Worm (Caenorhabditis elegans): ENCODE data around the gene C10A4.7.

Gene C10A4.7

DNA sequence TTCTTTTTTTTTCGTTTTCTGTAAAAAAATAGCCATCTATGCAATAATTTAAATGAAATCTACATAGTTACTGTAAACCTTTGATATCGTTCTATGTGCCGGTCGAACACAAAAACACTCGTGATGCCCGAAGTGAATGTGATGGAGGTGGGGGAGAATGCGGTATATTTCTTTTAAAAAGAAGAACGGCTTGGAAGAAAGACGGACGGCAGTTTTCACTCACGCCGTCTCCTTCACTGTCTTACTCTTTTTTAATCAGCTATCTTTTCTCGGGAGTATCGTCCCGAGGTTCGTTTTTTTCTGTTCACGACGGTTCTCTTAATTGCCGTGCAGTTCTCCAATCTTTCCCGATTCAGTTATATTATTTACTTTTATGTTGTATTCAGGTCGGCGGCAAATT, 16.7 kb downstream of the C10A4.7 start, which contains the start of gene C10A4.10:
Gene C10A4.10, plus strand, starts transcription at position 301 of the 400 bp plus-strand sequence.
- TF ChIP-seq gei-17 (GFP tag; optimal IDR thresholded peaks at IDR 0.05) (no peak), F23B12.7 (tag; optimal IDR thresholded peaks at IDR 0.05; ENCODE audit: insufficient read depth) (no peak), egl-44 (GFP tag; IDR thresholded peaks at IDR 0.05) (no peak), let-526 (GFP tag; IDR thresholded peaks at IDR 0.05) (no peak), snpc-3.4 (tag; optimal IDR thresholded peaks at IDR 0.05) (no peak), bed-1 (GFP tag; IDR thresholded peaks at IDR 0.05) (no peak), egl-18 (GFP tag; IDR thresholded peaks at IDR 0.05) (no peak), Y56A3A.18 (GFP tag; IDR thresholded peaks at IDR 0.05) (no peak), dpl-1 (GFP tag; optimal IDR thresholded peaks at IDR 0.05) (no peak), cebp-2 (GFP tag; IDR thresholded peaks at IDR 0.05) (no peak), tbp1 (GFP tag; optimal IDR thresholded peaks at IDR 0.05) (no peak), ccch-3 (GFP tag; optimal IDR thresholded peaks at IDR 0.05) (no peak), mel-28 (tag; optimal IDR thresholded peaks at IDR 0.05; ENCODE audit: borderline replicate concordance) (no peak), unc-130 (GFP tag; optimal IDR thresholded peaks at IDR 0.05) (no peak), egrh-3 (GFP tag; IDR thresholded peaks at IDR 0.05) (no peak), attf-3 (GFP tag; conservative IDR thresholded peaks at IDR 0.05) (no peak), ztf-26 (tag; optimal IDR thresholded peaks at IDR 0.05) (no peak), Y95B8A.8 (GFP tag; IDR thresholded peaks at IDR 0.05) (no peak), Y53G8AR.9 (GFP tag; conservative IDR thresholded peaks at IDR 0.05) (no peak), nhr-90 (tag; optimal IDR thresholded peaks at IDR 0.05) (no peak)

DNA sequence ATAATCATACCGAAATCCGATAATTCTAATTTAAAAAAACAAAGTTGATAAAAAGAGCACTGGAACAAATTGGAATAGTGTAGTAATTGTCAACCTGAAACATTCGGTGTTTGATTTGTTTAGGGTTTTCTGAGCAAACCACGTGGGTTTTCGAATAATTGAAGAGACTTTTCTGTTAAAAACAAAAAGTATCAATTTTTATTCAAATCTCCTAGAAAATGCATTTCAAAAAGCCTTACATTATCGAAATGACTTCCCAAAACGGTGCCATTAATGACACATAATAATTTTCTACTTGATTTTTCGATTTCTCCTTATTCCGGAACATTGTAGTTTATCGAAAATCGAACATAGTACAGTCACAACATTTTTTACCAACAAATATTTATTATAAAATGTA, 17.4 kb downstream of the C10A4.7 start, which contains the start of gene C10A4.13:
Gene C10A4.13, minus strand, starts transcription at position 101 of the 400 bp plus-strand sequence.
- TF ChIP-seq ccch-3 (GFP tag; optimal IDR thresholded peaks at IDR 0.05) (no peak), C17E4.6 (GFP tag; IDR thresholded peaks at IDR 0.05) (no peak), F39B2.1 (GFP tag; IDR thresholded peaks at IDR 0.05) (no peak), nhr-179 (tag; optimal IDR thresholded peaks at IDR 0.05) (no peak), nhr-120 (GFP tag; IDR thresholded peaks at IDR 0.05) (no peak), ekl-4 (GFP tag; IDR thresholded peaks at IDR 0.05) (no peak), snpc-1.1 (tag; optimal IDR thresholded peaks at IDR 0.05; ENCODE audit: insufficient read depth) (no peak), efl-1 (GFP tag; optimal IDR thresholded peaks at IDR 0.05) (no peak), dpff-1 (tag; optimal IDR thresholded peaks at IDR 0.05) (no peak), Y53F4B.3 (GFP tag; IDR thresholded peaks at IDR 0.05) (no peak), snpc-1.3 (tag; optimal IDR thresholded peaks at IDR 0.05; ENCODE audit: insufficient read depth) (no peak), tlf-1 (GFP tag; optimal IDR thresholded peaks at IDR 0.05) (no peak), Y67H2A.10 (GFP tag; conservative IDR thresholded peaks at IDR 0.05) (no peak), F57A8.1 (GFP tag; optimal IDR thresholded peaks at IDR 0.05) (no peak)

DNA sequence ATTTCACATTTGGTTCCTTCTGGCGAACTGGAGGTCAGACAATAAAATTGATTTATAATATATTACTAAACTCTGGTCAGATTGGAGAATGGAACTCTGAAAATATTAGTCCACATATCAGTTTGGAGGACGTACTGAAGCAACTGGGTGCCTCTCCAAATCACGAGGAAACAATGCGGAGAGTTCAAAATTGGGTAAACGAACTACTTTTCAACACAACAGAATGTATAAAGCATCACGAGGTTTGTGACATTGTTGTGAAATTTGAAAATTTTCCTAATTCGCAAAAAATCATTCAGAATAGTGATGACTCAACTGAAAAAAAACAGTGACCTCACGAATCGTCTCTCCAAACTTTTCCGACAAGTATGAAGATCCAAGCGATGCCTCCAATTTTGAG, 22.2 kb downstream of the C10A4.7 start, which contains the start of gene gad-2:
Gene gad-2, plus strand, starts transcription at position 301 of the 400 bp plus-strand sequence.
- TF ChIP-seq D2030.7 (GFP tag; IDR thresholded peaks at IDR 0.05) (no peak), him-1 (tag; optimal IDR thresholded peaks at IDR 0.05) (no peak), ceh-58 (GFP tag; IDR thresholded peaks at IDR 0.05) (no peak), pbrm-1 (GFP tag; IDR thresholded peaks at IDR 0.05) (no peak), nfyb-1 (GFP tag; IDR thresholded peaks at IDR 0.05) (no peak), rec-8 (tag; optimal IDR thresholded peaks at IDR 0.05) (no peak), let-526 (GFP tag; IDR thresholded peaks at IDR 0.05) (no peak), F23B12.7 (tag; optimal IDR thresholded peaks at IDR 0.05; ENCODE audit: insufficient read depth) (no peak), attf-3 (GFP tag; conservative IDR thresholded peaks at IDR 0.05) (no peak), ceh-91 (GFP tag; IDR thresholded peaks at IDR 0.05) (no peak), sea-2 (GFP tag; IDR thresholded peaks at IDR 0.05) (no peak), ZK185.1 (tag; optimal IDR thresholded peaks at IDR 0.05; ENCODE audit: poor library complexity, severe bottlenecking) (no peak)
